Worm (Caenorhabditis elegans) whole organism, young adult: ENCODE data around the gene F13H10.3.

Source experiments
- B0019.2 ChIP-seq: fragments of 200-800 bp; sonication (Bioruptor generic); conservative IDR thresholded peaks from 2 replicates; pipeline ENCODE4 v1.3.6; 2022; ENCODE audit warnings: missing genetic modification reagents, missing genetic modification characterization, missing compliant biosample characterization
- K11D2.4 ChIP-seq: fragments of 200-800 bp; sonication (Bioruptor generic); IDR thresholded peaks from 2 replicates; pipeline ENCODE4 v1.3.6; 2022; ENCODE audit warnings: missing genetic modification reagents, missing genetic modification characterization, missing compliant biosample characterization
- Y53F4B.3 ChIP-seq: fragments of 200-800 bp; sonication (Bioruptor generic); IDR thresholded peaks from 2 replicates; pipeline ENCODE4 v1.3.6; 2022; ENCODE audit warnings: missing genetic modification reagents, missing genetic modification characterization, missing compliant biosample characterization
- ZK185.1 ChIP-seq: sonication (generic microtip); optimal IDR thresholded peaks from 2 replicates; lab custom pipeline; 2016; ENCODE audit warnings: mild to moderate bottlenecking, missing genetic modification characterization, missing compliant biosample characterization; ENCODE audit not compliant: poor library complexity, severe bottlenecking
- bed-1 ChIP-seq: fragments of 200-800 bp; sonication (Bioruptor generic); IDR thresholded peaks from 2 replicates; pipeline ENCODE4 v1.3.6; 2022; ENCODE audit warnings: missing genetic modification reagents, missing genetic modification characterization, missing compliant biosample characterization
- ccch-3 ChIP-seq: fragments of 200-800 bp; sonication (Bioruptor generic); optimal IDR thresholded peaks from 2 replicates; lab custom pipeline; 2018; ENCODE audit warnings: mild to moderate bottlenecking, missing genetic modification characterization, missing compliant biosample characterization
- cebp-1 ChIP-seq, 2 experiments: fragments of 200-800 bp in 1 of 2; sonication (Bioruptor generic) in 1 of 2; sonication (generic microtip) in 1 of 2; IDR thresholded peaks in 1 of 2; optimal IDR thresholded peaks in 1 of 2; 2 replicates each; pipeline versions ENCODE4 v1.3.6 to Lab custom; 2017 to 2022; ENCODE audit warnings: missing compliant biosample characterization in 2 of 2, missing genetic modification characterization in 2 of 2, mild to moderate bottlenecking in 1 of 2, missing genetic modification reagents in 1 of 2, moderate library complexity in 1 of 2
- ceh-100 ChIP-seq: fragments of 200-800 bp; sonication (Bioruptor generic); IDR thresholded peaks from 2 replicates; pipeline ENCODE4 v1.3.6; 2022; ENCODE audit warnings: missing genetic modification reagents, missing genetic modification characterization, missing compliant biosample characterization
- ceh-79 ChIP-seq: sonication (generic microtip); optimal IDR thresholded peaks from 2 replicates; lab custom pipeline; 2017; ENCODE audit warnings: mild to moderate bottlenecking, missing genetic modification characterization, missing compliant biosample characterization
- die-1 ChIP-seq: sonication (generic microtip); optimal IDR thresholded peaks from 2 replicates; lab custom pipeline; 2016; ENCODE audit warnings: missing genotype, mild to moderate bottlenecking, missing genetic modification characterization, missing compliant biosample characterization
- dox-1 ChIP-seq: fragments of 200-800 bp; sonication (Bioruptor generic); IDR thresholded peaks from 2 replicates; pipeline ENCODE4 v1.3.6; 2022; ENCODE audit warnings: missing genetic modification reagents, missing genetic modification characterization, missing compliant biosample characterization
- dpl-1 ChIP-seq: fragments of 150-350 bp; optimal IDR thresholded peaks from 2 replicates; lab custom pipeline; 2014; ENCODE audit warnings: missing biosample characterization, missing genetic modification reagents, missing genetic modification characterization
- ets-4 ChIP-seq: fragments of 200-800 bp; sonication (Bioruptor generic); optimal IDR thresholded peaks from 2 replicates; lab custom pipeline; 2018; ENCODE audit warnings: mild to moderate bottlenecking, missing genetic modification characterization, missing compliant biosample characterization
- gei-17 ChIP-seq: fragments of 200-800 bp; sonication (Bioruptor generic); optimal IDR thresholded peaks from 2 replicates; lab custom pipeline; 2018; ENCODE audit warnings: mild to moderate bottlenecking, missing genetic modification characterization, missing compliant biosample characterization
- hlh-12 ChIP-seq: sonication (generic microtip); optimal IDR thresholded peaks from 2 replicates; lab custom pipeline; 2016; ENCODE audit warnings: missing genetic modification characterization, missing compliant biosample characterization
- hmg-1.2 ChIP-seq: fragments of 200-800 bp; sonication (Bioruptor generic); IDR thresholded peaks from 2 replicates; pipeline ENCODE4 v1.3.6; 2022; ENCODE audit warnings: missing genetic modification reagents, missing genetic modification characterization, missing compliant biosample characterization
- hmg-20 ChIP-seq: fragments of 200-800 bp; sonication (Bioruptor generic); IDR thresholded peaks from 2 replicates; pipeline ENCODE4 v1.3.6; 2022; ENCODE audit warnings: missing genetic modification reagents, missing genetic modification characterization, missing compliant biosample characterization
- hrde-1 ChIP-seq: sonication (generic microtip); optimal IDR thresholded peaks from 2 replicates; lab custom pipeline; 2016; ENCODE audit warnings: missing genetic modification characterization, mild to moderate bottlenecking, missing compliant biosample characterization, moderate library complexity, missing genotype, missing genetic modification reagents, borderline replicate concordance
- hsf-1 ChIP-seq: fragments of 200-800 bp; sonication (Bioruptor generic); IDR thresholded peaks from 2 replicates; pipeline ENCODE4 v1.3.6; 2022; ENCODE audit warnings: missing genetic modification reagents, missing genetic modification characterization, missing compliant biosample characterization
- lag-1 ChIP-seq: fragments of 200-800 bp; sonication (Bioruptor generic); IDR thresholded peaks from 2 replicates; pipeline ENCODE4 v1.3.6; 2022; ENCODE audit warnings: missing genetic modification reagents, missing genetic modification characterization, missing compliant biosample characterization
- let-526 ChIP-seq: fragments of 200-800 bp; sonication (Bioruptor generic); IDR thresholded peaks from 2 replicates; pipeline ENCODE4 v1.3.6; 2022; ENCODE audit warnings: missing genetic modification reagents, missing genetic modification characterization, missing compliant biosample characterization
- let-607 ChIP-seq, 2 experiments: fragments of 200-800 bp in 1 of 2; sonication (Bioruptor generic) in 1 of 2; sonication (generic microtip) in 1 of 2; optimal IDR thresholded peaks; 2 replicates each; lab custom pipeline; 2016 to 2018; ENCODE audit warnings: mild to moderate bottlenecking in 2 of 2, missing compliant biosample characterization in 2 of 2, missing genetic modification characterization in 2 of 2, moderate library complexity in 2 of 2, missing genotype in 1 of 2
- lin-35 ChIP-seq, 3 experiments: fragments of 150-350 bp in 2 of 3; sonication (generic microtip) in 1 of 3; optimal IDR thresholded peaks; 2 replicates each; lab custom pipeline; 2014 to 2018; ENCODE audit warnings: missing biosample characterization in 3 of 3, missing genetic modification characterization in 3 of 3, missing genetic modification reagents in 3 of 3
- lin-40 ChIP-seq: sonication (generic microtip); optimal IDR thresholded peaks from 2 replicates; lab custom pipeline; 2016; ENCODE audit warnings: missing genetic modification characterization, mild to moderate bottlenecking, missing compliant biosample characterization, missing genotype, missing genetic modification reagents
- lin-54 ChIP-seq: fragments of 200-800 bp; sonication (Bioruptor generic); optimal IDR thresholded peaks from 2 replicates; lab custom pipeline; 2018; ENCODE audit warnings: mild to moderate bottlenecking, missing genetic modification characterization, missing compliant biosample characterization
- lir-1 ChIP-seq: fragments of 200-800 bp; sonication (Bioruptor generic); conservative IDR thresholded peaks from 2 replicates; pipeline ENCODE4 v1.3.6; 2022; ENCODE audit warnings: missing genetic modification reagents, missing genetic modification characterization, missing compliant biosample characterization
- lsl-1 ChIP-seq: fragments of 200-800 bp; sonication (Bioruptor generic); optimal IDR thresholded peaks from 2 replicates; lab custom pipeline; 2018; ENCODE audit warnings: mild to moderate bottlenecking, missing genetic modification characterization, moderate library complexity, missing compliant biosample characterization
- lsy-27 ChIP-seq: sonication (generic microtip); optimal IDR thresholded peaks from 2 replicates; lab custom pipeline; 2017; ENCODE audit warnings: missing genetic modification characterization, mild to moderate bottlenecking, missing compliant biosample characterization, antibody characterized with exemption, missing genotype, borderline replicate concordance; ENCODE audit not compliant: insufficient read depth
- madf-10 ChIP-seq: sonication (generic microtip); optimal IDR thresholded peaks from 2 replicates; lab custom pipeline; 2016; ENCODE audit warnings: mild to moderate bottlenecking, missing genetic modification characterization, missing compliant biosample characterization
- madf-8 ChIP-seq: fragments of 200-800 bp; sonication (Bioruptor generic); conservative IDR thresholded peaks from 2 replicates; pipeline ENCODE4 v1.3.6; 2022; ENCODE audit warnings: missing genetic modification reagents, missing genetic modification characterization, missing compliant biosample characterization
- mcd-1 ChIP-seq: fragments of 200-800 bp; sonication (Bioruptor generic); IDR thresholded peaks from 2 replicates; pipeline ENCODE4 v1.3.6; 2022; ENCODE audit warnings: missing genetic modification reagents, missing genetic modification characterization, missing compliant biosample characterization
- mel-28 ChIP-seq: sonication (generic microtip); optimal IDR thresholded peaks from 2 replicates; lab custom pipeline; 2016; ENCODE audit warnings: borderline replicate concordance, mild to moderate bottlenecking, missing genetic modification characterization, missing compliant biosample characterization
- nhr-80 ChIP-seq: sonication (generic microtip); optimal IDR thresholded peaks from 2 replicates; lab custom pipeline; 2016; ENCODE audit warnings: missing genetic modification characterization, missing compliant biosample characterization
- rec-8 ChIP-seq, 2 experiments: sonication (generic microtip); optimal IDR thresholded peaks; 2 replicates each; lab custom pipeline; 2016; ENCODE audit warnings: mild to moderate bottlenecking in 2 of 2, missing genetic modification characterization in 2 of 2, missing genetic modification reagents in 2 of 2, missing genotype in 2 of 2, missing biosample characterization in 1 of 2, missing compliant biosample characterization in 1 of 2, moderate library complexity in 1 of 2
- rpc-1 ChIP-seq, 2 experiments: fragments of 150-350 bp in 1 of 2; sonication (generic microtip) in 1 of 2; optimal IDR thresholded peaks; 2 replicates each; lab custom pipeline; 2014 to 2018; ENCODE audit warnings: missing biosample characterization in 1 of 2, missing genetic modification characterization in 1 of 2, missing genetic modification reagents in 1 of 2, missing genotype in 1 of 2
- snpc-4 ChIP-seq, 5 experiments: fragments of 150-350 bp in 1 of 5; sonication (generic microtip) in 4 of 5; optimal IDR thresholded peaks; 2 replicates each; lab custom pipeline; 2014 to 2018; ENCODE audit warnings: missing genetic modification characterization in 5 of 5, missing biosample characterization in 3 of 5, antibody characterized with exemption in 2 of 5, mild to moderate bottlenecking in 2 of 5, missing compliant biosample characterization in 2 of 5, missing genotype in 2 of 5, moderate library complexity in 2 of 5, missing genetic modification reagents in 1 of 5
- tbx-9 ChIP-seq: sonication (generic microtip); optimal IDR thresholded peaks from 2 replicates; lab custom pipeline; 2016; ENCODE audit warnings: borderline replicate concordance, missing genetic modification characterization, inconsistent platforms, missing compliant biosample characterization
- ztf-18 ChIP-seq: sonication (generic microtip); optimal IDR thresholded peaks from 2 replicates; lab custom pipeline; 2016; ENCODE audit warnings: missing genotype, mild to moderate bottlenecking, missing genetic modification characterization, missing compliant biosample characterization
- ztf-28 ChIP-seq: fragments of 200-800 bp; sonication (Bioruptor generic); IDR thresholded peaks from 2 replicates; pipeline ENCODE4 v1.3.6; 2022; ENCODE audit warnings: missing genetic modification reagents, missing genetic modification characterization, missing compliant biosample characterization

F13H10.3 gene

ce11 chrIV:11036222-11036621 lies 20.5 kb upstream of the F13H10.3 start, which contains the start of gene fkb-1:
TSS of gene fkb-1 (plus strand) at chrIV:11036582.
- TF ChIP-seq lsl-1 (GFP tag; lab: Kevin White, UChicago) (peak; percentile 20), let-607 (tag; optimal IDR thresholded peaks at IDR 0.05; lab: Kevin White, UChicago) (peak; percentile 67 to 79), lin-54 (GFP tag; lab: Kevin White, UChicago) (peak; percentile 20), madf-10 (tag; lab: Kevin White, UChicago) (no peak), hmg-1.2 (peak; percentile 46; the same call in 1 of the 2 replicates), ets-4 (GFP tag; lab: Kevin White, UChicago) (no peak), snpc-4 (GFP tag; optimal IDR thresholded peaks at IDR 0.05; lab: Kevin White, UChicago) (no peak), snpc-4 (tag; optimal IDR thresholded peaks at IDR 0.05; lab: Kevin White, UChicago) (peak in 1 of 4 experiments; percentile 2), dox-1 (GFP tag; lab: Robert Waterston, UW) (peak; percentile 60), nhr-80 (tag; lab: Kevin White, UChicago) (peak; percentile 48), lin-35 (GFP tag; optimal IDR thresholded peaks at IDR 0.05; lab: Kevin White, UChicago) (peak in 1 of 3 experiments; percentile 50), tbx-9 (no peak), lir-1 (GFP tag; lab: Robert Waterston, UW) (no peak), cebp-1 (GFP tag; IDR thresholded peaks at IDR 0.05; lab: Robert Waterston, UW) (no peak), cebp-1 (tag; optimal IDR thresholded peaks at IDR 0.05; lab: Kevin White, UChicago) (peak; percentile 47), ztf-18 (tag; lab: Kevin White, UChicago) (peak; percentile 91), lin-40 (peak; percentile 56), mcd-1 (GFP tag; lab: Robert Waterston, UW) (peak; percentile 54)
- TF ChIP-seq, all 124 proteins: peak for 12

- TF ChIP-seq lag-1 (no peak), bed-1 (GFP tag; lab: Robert Waterston, UW) (no peak), ZK185.1 (tag; lab: Kevin White, UChicago) (no peak), hlh-12 (tag; lab: Kevin White, UChicago) (no peak), dpl-1 (GFP tag; lab: Kevin White, UChicago) (no peak), rpc-1 (optimal IDR thresholded peaks at IDR 0.05; lab: Kevin White, UChicago) (no peak), rpc-1 (tag; optimal IDR thresholded peaks at IDR 0.05; lab: Kevin White, UChicago) (no peak), let-526 (GFP tag; lab: Robert Waterston, UW) (no peak), mel-28 (no peak), madf-10 (tag; lab: Kevin White, UChicago) (no peak), ceh-79 (tag; lab: Kevin White, UChicago) (no peak)
These were observed 16.5 kb upstream of the F13H10.3 start, which contains the start of gene hrg-6 for ce11 chrIV:11032288-11032687. TSS of gene hrg-6 (plus strand) at chrIV:11032588.

- TF ChIP-seq nhr-80 (tag; lab: Kevin White, UChicago) (peak; percentile 87), ztf-18 (tag; lab: Kevin White, UChicago) (no peak), hrde-1 (no peak), ZK185.1 (tag; lab: Kevin White, UChicago) (no peak), rec-8 (tag; optimal IDR thresholded peaks at IDR 0.05; lab: Kevin White, UChicago) (no peak)
These were observed 15.9 kb upstream of the F13H10.3 start for ce11 chrIV:11031640-11032039.

ce11 chrIV:11030893-11031292 lies 15.1 kb upstream of the F13H10.3 start, which contains the start of gene hrg-4:
TSS of gene hrg-4 (minus strand) at chrIV:11030993.
- TF ChIP-seq K11D2.4 (GFP tag; lab: Robert Waterston, UW) (no peak), lsy-27 (tag; lab: Kevin White, UChicago) (no peak), bed-1 (GFP tag; lab: Robert Waterston, UW) (no peak), ztf-28 (no peak), let-607 (tag; optimal IDR thresholded peaks at IDR 0.05; lab: Kevin White, UChicago) (no peak), gei-17 (GFP tag; lab: Kevin White, UChicago) (no peak), madf-8 (GFP tag; lab: Robert Waterston, UW) (no peak), tbx-9 (no peak), Y53F4B.3 (GFP tag; lab: Robert Waterston, UW) (no peak), dpl-1 (GFP tag; lab: Kevin White, UChicago) (no peak), hmg-20 (GFP tag; lab: Robert Waterston, UW) (no peak), ceh-100 (GFP tag; lab: Robert Waterston, UW) (no peak), ccch-3 (GFP tag; lab: Kevin White, UChicago) (no peak), B0019.2 (GFP tag; lab: Robert Waterston, UW) (no peak), hsf-1 (GFP tag; lab: Robert Waterston, UW) (no peak), die-1 (tag; lab: Kevin White, UChicago) (no peak)
- TF ChIP-seq, all 124 proteins: peak for 0
